Fruit fly (Drosophila melanogaster) whole organism, embryonic: ENCODE data around the gene CG14676.

Experiments
- Ada2b ChIP-seq: fragments of 200-800 bp; sonication (Bioruptor generic); IDR thresholded peaks from 2 replicates; pipeline ENCODE4 v1.3.6; 2022; ENCODE audit warnings: missing biosample characterization, missing genetic modification characterization
- B-H1 ChIP-seq: fragments of 200-800 bp; sonication (Bioruptor generic); IDR thresholded peaks from 3 replicates; pipeline ENCODE4 v1.3.6; 2022; ENCODE audit warnings: missing biosample characterization, missing genetic modification characterization
- CG11504 ChIP-seq: fragments of 200-800 bp; sonication (Bioruptor generic); optimal IDR thresholded peaks from 3 replicates; lab custom pipeline; 2019; ENCODE audit warnings: missing biosample characterization, mild to moderate bottlenecking, missing genetic modification characterization, moderate library complexity
- CG12104 ChIP-seq: fragments of 200-800 bp; sonication (Bioruptor generic); optimal IDR thresholded peaks from 3 replicates; lab custom pipeline; 2016; ENCODE audit warnings: missing biosample characterization, missing genetic modification characterization
- CG12155 ChIP-seq: fragments of 200-800 bp; sonication (Bioruptor generic); optimal IDR thresholded peaks from 3 replicates; lab custom pipeline; 2016; ENCODE audit warnings: missing biosample characterization, missing genetic modification characterization
- CG12659 ChIP-seq: fragments of 200-800 bp; sonication (Bioruptor generic); optimal IDR thresholded peaks from 3 replicates; lab custom pipeline; 2017; ENCODE audit warnings: mild to moderate bottlenecking, missing biosample characterization, missing genetic modification reagents, missing genetic modification characterization
- CG1529 ChIP-seq: fragments of 200-800 bp; sonication (Bioruptor generic); optimal IDR thresholded peaks from 3 replicates; lab custom pipeline; 2018; ENCODE audit warnings: missing biosample characterization, missing genetic modification characterization
- CG17385 ChIP-seq: fragments of 200-800 bp; sonication (Bioruptor generic); optimal IDR thresholded peaks from 3 replicates; lab custom pipeline; 2018; ENCODE audit warnings: missing biosample characterization, mild to moderate bottlenecking, missing genetic modification characterization
- CG1792 ChIP-seq: fragments of 200-800 bp; sonication (Bioruptor generic); optimal IDR thresholded peaks from 2 replicates; lab custom pipeline; 2016; ENCODE audit warnings: missing biosample characterization, missing genetic modification characterization
- CG2875 ChIP-seq: fragments of 200-800 bp; sonication (Bioruptor generic); optimal IDR thresholded peaks from 2 replicates; lab custom pipeline; 2017; ENCODE audit warnings: missing biosample characterization, mild to moderate bottlenecking, missing genetic modification characterization, missing genetic modification reagents
- CG31224 ChIP-seq: fragments of 200-800 bp; sonication (Bioruptor generic); IDR thresholded peaks from 2 replicates; pipeline ENCODE4 v1.3.6; 2022; ENCODE audit warnings: missing biosample characterization, missing genetic modification characterization
- CG31441 ChIP-seq: fragments of 200-800 bp; sonication (Bioruptor generic); IDR thresholded peaks from 2 replicates; pipeline ENCODE4 v1.3.6; 2022; ENCODE audit warnings: missing biosample characterization, missing genetic modification characterization
- CG43689 ChIP-seq: fragments of 200-800 bp; sonication (Bioruptor generic); IDR thresholded peaks from 2 replicates; pipeline ENCODE4 v1.3.6; 2022; ENCODE audit warnings: missing biosample characterization, missing genetic modification characterization
- CG4404 ChIP-seq: fragments of 200-800 bp; sonication (Bioruptor generic); IDR thresholded peaks from 2 replicates; pipeline ENCODE4 v1.3.6; 2022; ENCODE audit warnings: missing biosample characterization, missing genetic modification characterization
- CG6272 ChIP-seq: fragments of 200-800 bp; sonication (Bioruptor generic); IDR thresholded peaks from 2 replicates; pipeline ENCODE4 v1.3.6; 2022; ENCODE audit warnings: missing biosample characterization, missing genetic modification characterization
- CG7271 ChIP-seq: fragments of 200-800 bp; sonication (Bioruptor generic); optimal IDR thresholded peaks from 2 replicates; lab custom pipeline; 2018; ENCODE audit warnings: missing biosample characterization, mild to moderate bottlenecking, missing genetic modification characterization, moderate library complexity
- CG7786 ChIP-seq: fragments of 200-800 bp; sonication (Bioruptor generic); optimal IDR thresholded peaks from 2 replicates; lab custom pipeline; 2016; ENCODE audit warnings: missing biosample characterization, missing genetic modification characterization
- CG8944 ChIP-seq: fragments of 200-800 bp; sonication (Bioruptor generic); optimal IDR thresholded peaks from 3 replicates; lab custom pipeline; 2016; ENCODE audit warnings: missing biosample characterization, missing genetic modification characterization
- CG9817 ChIP-seq: fragments of 200-800 bp; sonication (Bioruptor generic); optimal IDR thresholded peaks from 2 replicates; lab custom pipeline; 2018; ENCODE audit warnings: missing biosample characterization, mild to moderate bottlenecking, missing genetic modification characterization, moderate library complexity
- D19B ChIP-seq: fragments of 200-800 bp; sonication (Bioruptor generic); optimal IDR thresholded peaks from 2 replicates; lab custom pipeline; 2017; ENCODE audit warnings: missing biosample characterization, mild to moderate bottlenecking, missing genetic modification characterization
- Drgx ChIP-seq: fragments of 200-800 bp; sonication (Bioruptor generic); IDR thresholded peaks from 2 replicates; pipeline ENCODE4 v1.3.6; 2022; ENCODE audit warnings: missing biosample characterization, missing genetic modification characterization
- Fer1 ChIP-seq: fragments of 200-800 bp; sonication (Bioruptor generic); optimal IDR thresholded peaks from 2 replicates; lab custom pipeline; 2017; ENCODE audit warnings: missing biosample characterization, mild to moderate bottlenecking, missing genetic modification characterization
- H15 ChIP-seq: fragments of 200-800 bp; sonication (Bioruptor generic); IDR thresholded peaks from 3 replicates; pipeline ENCODE4 v1.3.6; 2022; ENCODE audit warnings: missing biosample characterization, missing genetic modification characterization
- HLHmδ ChIP-seq: fragments of 200-800 bp; sonication (Bioruptor generic); optimal IDR thresholded peaks from 2 replicates; lab custom pipeline; 2018; ENCODE audit warnings: missing biosample characterization, mild to moderate bottlenecking, missing genetic modification characterization, moderate library complexity
- Hr39 ChIP-seq: fragments of >200 bp; optimal IDR thresholded peaks from 2 replicates; lab custom pipeline; 2017
- Jarid2 ChIP-seq: fragments of 200-800 bp; sonication (Bioruptor generic); optimal IDR thresholded peaks from 3 replicates; lab custom pipeline; 2017; ENCODE audit warnings: mild to moderate bottlenecking, missing biosample characterization, missing genetic modification reagents, missing genetic modification characterization
- Med ChIP-seq: fragments of 200-800 bp; sonication (Bioruptor generic); peaks from one replicate; lab custom pipeline; 2016; ENCODE audit warnings: missing biosample characterization, missing genetic modification characterization, mild to moderate bottlenecking, inconsistent platforms, moderate library complexity
- NC2β ChIP-seq: fragments of 200-800 bp; sonication (Bioruptor generic); optimal IDR thresholded peaks from 2 replicates; lab custom pipeline; 2016; ENCODE audit warnings: missing biosample characterization, missing genetic modification characterization
- NFAT ChIP-seq: fragments of 200-800 bp; sonication (Bioruptor generic); IDR thresholded peaks from 2 replicates; pipeline ENCODE4 v1.3.6; 2022; ENCODE audit warnings: missing biosample characterization, missing genetic modification characterization
- NfI ChIP-seq: fragments of 200-800 bp; sonication (Bioruptor generic); optimal IDR thresholded peaks from 3 replicates; lab custom pipeline; 2018; ENCODE audit warnings: missing biosample characterization, mild to moderate bottlenecking, missing genetic modification characterization, moderate library complexity
- Oli ChIP-seq: fragments of 200-800 bp; sonication (Bioruptor generic); optimal IDR thresholded peaks from 2 replicates; lab custom pipeline; 2018; ENCODE audit warnings: missing biosample characterization, mild to moderate bottlenecking, missing genetic modification characterization, moderate library complexity
- Sox102F ChIP-seq: fragments of 200-800 bp; sonication (Bioruptor generic); optimal IDR thresholded peaks from 2 replicates; lab custom pipeline; 2018; ENCODE audit warnings: missing biosample characterization, mild to moderate bottlenecking, missing genetic modification characterization, moderate library complexity
- TFAM ChIP-seq: fragments of 200-800 bp; sonication (Bioruptor generic); optimal IDR thresholded peaks from 2 replicates; lab custom pipeline; 2017; ENCODE audit warnings: missing biosample characterization, missing genetic modification characterization, inconsistent platforms
- ac ChIP-seq: fragments of 200-800 bp; sonication (Bioruptor generic); optimal IDR thresholded peaks from 3 replicates; lab custom pipeline; 2017; ENCODE audit warnings: missing biosample characterization, mild to moderate bottlenecking, missing genetic modification characterization
- dimm ChIP-seq: fragments of 200-800 bp; sonication (Bioruptor generic); IDR thresholded peaks from 2 replicates; pipeline ENCODE4 v1.3.6; 2022; ENCODE audit warnings: missing biosample characterization, missing genetic modification characterization
- dpn ChIP-seq, 2 experiments: fragments of 200-800 bp; sonication (Bioruptor generic); optimal IDR thresholded peaks; 3 replicates each; lab custom pipeline; 2016; ENCODE audit warnings: missing biosample characterization in 2 of 2, missing genetic modification characterization in 2 of 2
- esg ChIP-seq: fragments of 200-800 bp; sonication (Bioruptor generic); conservative IDR thresholded peaks from 2 replicates; pipeline ENCODE4 v1.3.6; 2022; ENCODE audit warnings: missing biosample characterization, missing genetic modification characterization
- fu2 ChIP-seq: fragments of 200-800 bp; sonication (Bioruptor generic); optimal IDR thresholded peaks from 2 replicates; lab custom pipeline; 2016; ENCODE audit warnings: missing biosample characterization, missing genetic modification characterization
- gem ChIP-seq: fragments of 200-800 bp; sonication (Bioruptor generic); optimal IDR thresholded peaks from 2 replicates; lab custom pipeline; 2019; ENCODE audit warnings: missing biosample characterization, mild to moderate bottlenecking, missing genetic modification characterization, moderate library complexity
- hkb ChIP-seq, 2 experiments: fragments of 200-800 bp in 1 of 2; fragments of >200 bp in 1 of 2; sonication (Bioruptor generic) in 1 of 2; IDR thresholded peaks in 1 of 2; optimal IDR thresholded peaks in 1 of 2; 2 replicates each; pipeline versions ENCODE4 v1.3.6 to Lab custom; 2017 to 2022; ENCODE audit warnings: missing biosample characterization in 1 of 2, missing genetic modification characterization in 1 of 2
- nom ChIP-seq: fragments of 200-800 bp; sonication (Bioruptor generic); optimal IDR thresholded peaks from 2 replicates; lab custom pipeline; 2017; ENCODE audit warnings: missing biosample characterization, missing genetic modification characterization, mild to moderate bottlenecking, moderate library complexity, missing genetic modification reagents
- pfk ChIP-seq: fragments of 200-800 bp; sonication (Bioruptor generic); optimal IDR thresholded peaks from 2 replicates; lab custom pipeline; 2018; ENCODE audit warnings: missing biosample characterization, mild to moderate bottlenecking, missing genetic modification characterization, moderate library complexity
- pnt ChIP-seq: fragments of 200-800 bp; sonication (Bioruptor generic); optimal IDR thresholded peaks from 3 replicates; lab custom pipeline; 2016; ENCODE audit warnings: missing biosample characterization, missing genetic modification characterization
- rib ChIP-seq: fragments of 200-800 bp; sonication (Bioruptor generic); IDR thresholded peaks from 2 replicates; pipeline ENCODE4 v1.3.6; 2022; ENCODE audit warnings: missing biosample characterization, missing genetic modification characterization
- sc ChIP-seq, 3 experiments: fragments of >200 bp in 2 of 3; fragments of 200-800 bp in 1 of 3; sonication (Bioruptor generic) in 1 of 3; optimal IDR thresholded peaks; 2 replicates in 2 of 3; 3 replicates in 1 of 3; lab custom pipeline; 2017; ENCODE audit warnings: mild to moderate bottlenecking in 1 of 3, missing biosample characterization in 1 of 3, missing genetic modification characterization in 1 of 3, missing genetic modification reagents in 1 of 3
- scrt ChIP-seq: fragments of 200-800 bp; sonication (Bioruptor generic); optimal IDR thresholded peaks from 2 replicates; lab custom pipeline; 2018; ENCODE audit warnings: missing biosample characterization, mild to moderate bottlenecking, missing genetic modification characterization, moderate library complexity
- tup ChIP-seq: fragments of 200-800 bp; sonication (Bioruptor generic); optimal IDR thresholded peaks from 2 replicates; lab custom pipeline; 2016; ENCODE audit warnings: missing biosample characterization, mild to moderate bottlenecking, missing genetic modification characterization, moderate library complexity
- usp ChIP-seq: fragments of >200 bp; optimal IDR thresholded peaks from 2 replicates; lab custom pipeline; 2017; ENCODE audit warnings: missing biosample characterization, missing genetic modification characterization
- zen2 ChIP-seq: fragments of 200-800 bp; sonication (Bioruptor generic); IDR thresholded peaks from 3 replicates; pipeline ENCODE4 v1.3.6; 2022; ENCODE audit warnings: missing biosample characterization, missing genetic modification characterization; ENCODE audit not compliant: partially characterized antibody

The CG14676 gene

dm6 chr3R:5861218-5861902 lies 14.3 kb downstream of the CG14676 start (continued):
- TF ChIP-seq CG7271 (tag; lab: Kevin White, UChicago), result no peak
- no peak for TF ChIP-seq Ada2b (GFP tag; lab: Robert Waterston, UW)
- no peak for TF ChIP-seq Oli (tag; lab: Kevin White, UChicago)
- TF ChIP-seq CG1529, result no peak
- TF ChIP-seq NfI (GFP tag; lab: Kevin White, UChicago), result peak; percentile 51
- TF ChIP-seq tup (GFP tag; lab: Kevin White, UChicago), result no peak
- no peak for TF ChIP-seq rib (GFP tag; lab: Robert Waterston, UW)
- peak; percentile 16 to 47 for TF ChIP-seq dpn (GFP tag; optimal IDR thresholded peaks at IDR 0.05; lab: Kevin White, UChicago)
- TF ChIP-seq nom, result no peak
- no peak for TF ChIP-seq scrt
- no peak; the same call in 1 of the 2 replicates for TF ChIP-seq CG31441 (GFP tag; lab: Robert Waterston, UW)
- TF ChIP-seq usp, result no peak
- no peak for TF ChIP-seq sc (optimal IDR thresholded peaks at IDR 0.05; lab: Kevin White, UChicago)
- no peak for TF ChIP-seq sc (GFP tag; optimal IDR thresholded peaks at IDR 0.05; lab: Kevin White, UChicago)
- no peak for TF ChIP-seq hkb (optimal IDR thresholded peaks at IDR 0.05; lab: Kevin White, UChicago)
- TF ChIP-seq hkb (GFP tag; IDR thresholded peaks at IDR 0.05; lab: Robert Waterston, UW), result no peak
- no peak; the same call in 1 of the 2 replicates for TF ChIP-seq Drgx (GFP tag; lab: Robert Waterston, UW)
- peak; percentile 48 for TF ChIP-seq gem (tag; lab: Kevin White, UChicago)
- TF ChIP-seq esg (GFP tag; lab: Robert Waterston, UW), result no peak
- TF ChIP-seq HLHmδ (GFP tag; lab: Kevin White, UChicago), result no peak
- TF ChIP-seq CG1792 (GFP tag; lab: Kevin White, UChicago), result peak; percentile 23
- peak; percentile 27; the same call in 1 of the 2 replicates for TF ChIP-seq CG31224 (GFP tag; lab: Robert Waterston, UW)
- no peak for TF ChIP-seq CG43689 (GFP tag; lab: Robert Waterston, UW)
- peak; percentile 16 for TF ChIP-seq fu2 (GFP tag; lab: Kevin White, UChicago)
- no peak for TF ChIP-seq Hr39
- TF ChIP-seq CG12104 (GFP tag; lab: Kevin White, UChicago), result peak; percentile 51
- no peak for TF ChIP-seq zen2 (GFP tag; lab: Robert Waterston, UW)
- TF ChIP-seq pnt (GFP tag; lab: Kevin White, UChicago), result no peak
- TF ChIP-seq ac (GFP tag; lab: Kevin White, UChicago), result no peak
- no peak for TF ChIP-seq Jarid2 (GFP tag; lab: Kevin White, UChicago)
- no peak for TF ChIP-seq pfk (GFP tag; lab: Kevin White, UChicago)
- no peak for TF ChIP-seq NC2β (GFP tag; lab: Kevin White, UChicago)

- no peak for TF ChIP-seq TFAM
- no peak for TF ChIP-seq CG4404
- TF ChIP-seq B-H1 (GFP tag; lab: Robert Waterston, UW), result no peak
- 0 out of 2 replicates have a peak, but pooled peaks have one; percentile 18 for TF ChIP-seq CG6272
- TF ChIP-seq CG12155, result peak; percentile 51
- peak; percentile 46 for TF ChIP-seq CG12659
- no peak for TF ChIP-seq dimm
- peak; percentile 45 for TF ChIP-seq CG7786 (GFP tag; lab: Kevin White, UChicago)
- peak; percentile 26 for TF ChIP-seq CG8944
- peak; percentile 95 for TF ChIP-seq Med (GFP tag; lab: Kevin White, UChicago)
- TF ChIP-seq NFAT, result peak; percentile 65; the same call in 1 of the 2 replicates
- TF ChIP-seq CG9817 (tag; lab: Kevin White, UChicago), result peak; percentile 50
- TF ChIP-seq H15 (GFP tag; lab: Robert Waterston, UW), result peak; percentile 35; the same call in 1 of the 3 replicates
- TF ChIP-seq Fer1 (GFP tag; lab: Kevin White, UChicago), result no peak
- peak; percentile 6 for TF ChIP-seq CG17385 (GFP tag; lab: Kevin White, UChicago)
- TF ChIP-seq Sox102F (GFP tag; lab: Kevin White, UChicago), result peak; percentile 11
- TF ChIP-seq CG2875 (GFP tag; lab: Kevin White, UChicago), result peak; percentile 15
- TF ChIP-seq CG11504 (tag; lab: Kevin White, UChicago), result peak; percentile 52
- no peak for TF ChIP-seq D19B (GFP tag; lab: Kevin White, UChicago)
Observed at dm6 chr3R:5862032-5862641, 15.1 kb downstream of the CG14676 start, which contains the start of gene CG2017. Gene CG2017, minus strand, starts transcription at chr3R:5862405.
